Worm (Caenorhabditis elegans): ENCODE data around the gene F09F7.6.

F09F7.6 gene

ce11 chrIII:5521930-5522329, 30.0 kb downstream of the F09F7.6 start, which contains the start of gene D1044.4:
Gene D1044.4 (minus strand): TSS chrIII:5522030.
- TF ChIP-seq pat-9 (tag; optimal IDR thresholded peaks at IDR 0.05), result no peak

DNA sequence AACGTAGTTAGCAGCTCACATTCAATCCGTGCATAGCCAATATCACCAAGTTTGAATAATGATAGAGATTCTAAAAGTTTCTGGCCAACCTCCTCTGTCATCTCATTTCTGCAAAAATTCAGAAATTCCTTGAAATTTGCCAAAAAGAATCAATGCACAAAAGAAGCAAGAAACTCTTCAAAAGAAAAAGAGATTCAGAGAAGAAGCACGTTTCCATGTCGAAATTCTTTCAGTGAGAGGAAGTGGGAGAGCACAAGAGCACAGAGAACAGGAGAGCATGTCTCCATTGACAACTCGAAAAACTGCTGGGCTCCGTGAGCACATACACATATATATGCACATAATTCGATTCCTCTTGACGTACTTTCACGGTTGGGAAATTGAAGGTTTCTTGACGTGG, 34.5 kb downstream of the F09F7.6 start, which contains the start of gene nekl-4:
Gene nekl-4 (minus strand): TSS at position 101 of the 400 bp plus-strand sequence.
- TF ChIP-seq pax-1 (tag; optimal IDR thresholded peaks at IDR 0.05), result no peak
- TF ChIP-seq sdc-2 (tag; optimal IDR thresholded peaks at IDR 0.05), result no peak
- no peak for TF ChIP-seq madf-2 (tag; optimal IDR thresholded peaks at IDR 0.05)
- no peak for TF ChIP-seq ceh-14 (tag; optimal IDR thresholded peaks at IDR 0.05)
- no peak for TF ChIP-seq ceh-31 (tag; optimal IDR thresholded peaks at IDR 0.05)

ce11 chrIII:5512502-5512901, 39.4 kb downstream of the F09F7.6 start, which contains the start of gene pqn-25:
Gene pqn-25 (minus strand): TSS chrIII:5512602.
- TF ChIP-seq ceh-14 (tag; optimal IDR thresholded peaks at IDR 0.05), result no peak
- no peak for TF ChIP-seq eyg-1 (tag; optimal IDR thresholded peaks at IDR 0.05)
- no peak for TF ChIP-seq ahr-1 (tag; optimal IDR thresholded peaks at IDR 0.05)
- TF ChIP-seq sdc-2 (tag; optimal IDR thresholded peaks at IDR 0.05), result no peak
- no peak for TF ChIP-seq tbx-2 (tag; optimal IDR thresholded peaks at IDR 0.05)
- TF ChIP-seq syd-9 (tag; optimal IDR thresholded peaks at IDR 0.05), result no peak
- TF ChIP-seq Y22D7AL.16 (tag; optimal IDR thresholded peaks at IDR 0.05), result no peak
- TF ChIP-seq fkh-6 (tag; optimal IDR thresholded peaks at IDR 0.05), result no peak
- no peak for TF ChIP-seq sox-4 (tag; optimal IDR thresholded peaks at IDR 0.05)
- no peak for TF ChIP-seq C08G9.2 (tag; optimal IDR thresholded peaks at IDR 0.05)

DNA sequence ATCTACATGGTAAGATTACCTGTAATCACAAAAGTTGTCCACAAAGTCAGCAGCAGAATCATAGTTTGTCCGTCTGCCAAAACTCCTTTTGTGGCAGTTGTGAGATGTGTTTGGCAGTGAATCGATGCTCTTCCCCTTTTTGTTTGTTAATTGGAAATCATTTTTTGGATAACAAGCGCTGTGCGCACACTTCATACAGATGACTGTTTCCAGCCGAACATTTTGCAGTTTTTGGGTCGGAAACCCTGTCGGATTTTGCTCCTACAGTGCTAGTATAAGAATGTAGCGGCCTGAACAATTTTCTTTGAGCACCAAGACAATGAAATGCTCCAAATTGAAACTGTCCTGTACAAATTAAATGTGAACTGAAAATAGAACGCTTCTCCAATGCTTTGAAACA, 43.3 kb downstream of the F09F7.6 start, which contains the start of gene D1044.7:
Gene D1044.7 (minus strand): TSS at position 101 of the 400 bp plus-strand sequence.
- TF ChIP-seq dve-1 (tag; optimal IDR thresholded peaks at IDR 0.05), result no peak
- TF ChIP-seq C38D4.7 (GFP tag; optimal IDR thresholded peaks at IDR 0.05), result no peak
- no peak for TF ChIP-seq pros-1 (tag; optimal IDR thresholded peaks at IDR 0.05)
- no peak for TF ChIP-seq fkh-10 (GFP tag; optimal IDR thresholded peaks at IDR 0.05)
- no peak for TF ChIP-seq pax-1 (tag; optimal IDR thresholded peaks at IDR 0.05)
- no peak for TF ChIP-seq pat-9 (tag; optimal IDR thresholded peaks at IDR 0.05)
- TF ChIP-seq hlh-13 (GFP tag; optimal IDR thresholded peaks at IDR 0.05), result no peak
- no peak for TF ChIP-seq fkh-6 (tag; optimal IDR thresholded peaks at IDR 0.05)
- no peak for TF ChIP-seq ceh-18 (tag; optimal IDR thresholded peaks at IDR 0.05)
- TF ChIP-seq npax-4 (tag; optimal IDR thresholded peaks at IDR 0.05), result no peak
- TF ChIP-seq tbx-2 (tag; optimal IDR thresholded peaks at IDR 0.05), result no peak
- no peak for TF ChIP-seq Y22D7AL.16 (tag; optimal IDR thresholded peaks at IDR 0.05)
- TF ChIP-seq ceh-30 (tag; optimal IDR thresholded peaks at IDR 0.05), result no peak

ce11 chrIII:5506936-5507335, 45.0 kb downstream of the F09F7.6 start:
- TF ChIP-seq ceh-45 (GFP tag; IDR thresholded peaks at IDR 0.05), result no peak
- no peak for TF ChIP-seq T23F11.4 (GFP tag; optimal IDR thresholded peaks at IDR 0.05)
- no peak for TF ChIP-seq ceh-9 (tag; optimal IDR thresholded peaks at IDR 0.05)
- TF ChIP-seq tbx-2 (tag; optimal IDR thresholded peaks at IDR 0.05), result no peak
- TF ChIP-seq ceh-18 (tag; optimal IDR thresholded peaks at IDR 0.05), result no peak
- no peak for TF ChIP-seq unc-3 (GFP tag; conservative IDR thresholded peaks at IDR 0.05)
- TF ChIP-seq unc-3 (tag; optimal IDR thresholded peaks at IDR 0.05), result no peak
- TF ChIP-seq zip-5 (tag; optimal IDR thresholded peaks at IDR 0.05), result no peak
- TF ChIP-seq tbx-7 (tag; optimal IDR thresholded peaks at IDR 0.05), result no peak
- TF ChIP-seq ttx-3 (tag; optimal IDR thresholded peaks at IDR 0.05), result no peak
- TF ChIP-seq C38D4.7 (GFP tag; optimal IDR thresholded peaks at IDR 0.05), result no peak
- TF ChIP-seq madf-2 (tag; optimal IDR thresholded peaks at IDR 0.05), result no peak
- TF ChIP-seq pax-1 (tag; optimal IDR thresholded peaks at IDR 0.05), result no peak

DNA sequence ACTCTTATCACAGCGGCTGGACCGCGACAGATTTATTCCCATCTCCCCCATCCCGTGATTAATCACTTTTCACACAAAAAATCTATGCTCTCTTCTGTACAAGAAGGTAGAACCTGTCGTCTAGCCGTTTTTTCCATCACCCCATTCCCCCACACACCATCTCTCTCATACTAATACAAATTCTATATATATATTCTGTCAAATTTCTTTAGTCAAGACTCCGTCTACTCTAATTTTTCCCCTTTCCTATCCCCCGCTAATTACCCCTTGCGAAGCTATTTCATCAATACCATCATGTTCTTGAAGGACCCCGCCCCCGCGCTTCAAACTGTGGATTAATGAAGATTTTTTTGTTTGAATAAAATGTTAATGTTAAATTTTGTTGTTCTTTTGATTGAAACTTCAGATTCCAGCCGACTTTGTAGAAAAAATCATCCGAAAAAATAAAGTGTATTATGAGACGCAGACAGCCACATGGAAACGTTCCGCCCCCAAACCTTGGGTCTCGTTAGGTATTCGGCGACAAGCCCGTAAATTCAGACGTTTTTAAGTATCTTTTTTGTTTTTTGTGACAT, 45.8 kb downstream of the F09F7.6 start:
- TF ChIP-seq ceh-2 (tag; optimal IDR thresholded peaks at IDR 0.05), result no peak
- no peak for TF ChIP-seq lin-11 (tag; optimal IDR thresholded peaks at IDR 0.05)
- TF ChIP-seq ceh-30 (tag; optimal IDR thresholded peaks at IDR 0.05), result no peak
- no peak for TF ChIP-seq sdc-2 (tag; optimal IDR thresholded peaks at IDR 0.05)
- peak; percentile 53 for TF ChIP-seq ama-1 (optimal IDR thresholded peaks at IDR 0.05)
